In the genomic region with DNA sequence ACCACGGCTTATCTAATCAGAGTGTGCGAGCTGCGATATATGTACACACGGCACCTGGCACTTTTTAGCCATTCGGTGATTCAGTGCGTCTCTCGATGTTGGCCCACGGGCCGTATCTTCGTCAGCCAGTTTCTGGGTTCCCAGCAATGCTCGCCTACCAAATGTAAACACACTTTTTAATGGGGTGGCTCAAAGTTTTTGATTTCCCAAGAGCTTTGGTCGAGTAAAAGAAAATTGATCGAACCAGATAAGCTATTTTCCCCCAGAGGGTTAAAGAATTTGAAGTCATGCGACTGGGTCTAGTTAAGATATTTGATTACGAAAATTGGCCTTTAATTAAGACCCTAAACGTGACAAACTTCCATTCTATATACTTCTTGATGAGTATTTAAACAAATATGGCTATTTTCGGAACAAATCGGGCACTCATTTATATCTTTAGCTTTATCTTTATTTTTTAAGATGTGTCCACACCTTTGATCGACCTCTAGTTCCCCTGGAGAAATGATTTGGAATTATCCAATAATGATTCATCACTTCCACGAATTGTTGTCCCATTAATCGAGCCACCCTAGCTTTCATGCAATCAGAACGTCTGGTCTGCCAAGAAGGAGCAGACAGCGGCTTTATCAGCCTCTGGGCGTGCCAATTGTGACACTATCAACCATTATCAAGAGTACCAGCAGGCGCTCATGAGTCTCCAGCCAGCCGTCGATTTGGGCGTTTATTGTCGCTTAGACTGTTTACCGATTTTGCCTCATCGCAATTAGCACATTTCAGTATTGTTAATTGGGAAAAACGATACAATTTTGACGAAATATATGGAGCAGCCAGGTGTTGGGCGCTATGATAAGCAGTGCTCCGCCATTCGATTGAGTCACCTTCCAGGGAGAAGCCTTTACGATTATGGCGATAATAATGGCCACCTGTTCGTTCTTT, we compare ENCODE assay signal across 5 fruit fly cellular contexts.
TF ChIP-seq lines count a peak whose summit lies in the region.

No protein-coding gene starts in this region.

- no peak for TF ChIP-seq CTCF in whole organism, embryonic (GFP tag; optimal IDR thresholded peaks at IDR 0.05; lab: Kevin White, UChicago)

TF ChIP-seq in whole organism, adult, 20 proteins besides CTCF, POLR2A, EP300 and RAD21 (continues in another document):
- TF ChIP-seq kay (GFP tag; lab: Kevin White, UChicago; ENCODE audit: borderline replicate concordance) (peak; percentile 95), cic (GFP tag; optimal IDR thresholded peaks at IDR 0.05; lab: Kevin White, UChicago) (no peak), cnc (optimal IDR thresholded peaks at IDR 0.05; lab: Kevin White, UChicago) (no peak), CG33017 (tag; optimal IDR thresholded peaks at IDR 0.05; lab: Kevin White, UChicago) (no peak), Crg-1 (GFP tag; optimal IDR thresholded peaks at IDR 0.05; lab: Kevin White, UChicago) (no peak), bab1 (GFP tag; optimal IDR thresholded peaks at IDR 0.05; lab: Kevin White, UChicago) (no peak), Clk (GFP tag; optimal IDR thresholded peaks at IDR 0.05; lab: Kevin White, UChicago) (no peak), Mnt (GFP tag; optimal IDR thresholded peaks at IDR 0.05; lab: Kevin White, UChicago) (peak; percentile 34), pad (GFP tag; optimal IDR thresholded peaks at IDR 0.05; lab: Kevin White, UChicago) (peak; percentile 41), toe (GFP tag; optimal IDR thresholded peaks at IDR 0.05; lab: Kevin White, UChicago) (no peak), CG5204 (GFP tag; optimal IDR thresholded peaks at IDR 0.05; lab: Kevin White, UChicago) (no peak), CG12768 (GFP tag; optimal IDR thresholded peaks at IDR 0.05; lab: Kevin White, UChicago) (peak; percentile 40), CG1620 (GFP tag; optimal IDR thresholded peaks at IDR 0.05; lab: Kevin White, UChicago) (no peak), CG14711 (tag; optimal IDR thresholded peaks at IDR 0.05; lab: Kevin White, UChicago) (peak; percentile 8), ovo (GFP tag; optimal IDR thresholded peaks at IDR 0.05; lab: Kevin White, UChicago) (no peak), CG7101 (tag; optimal IDR thresholded peaks at IDR 0.05; lab: Kevin White, UChicago) (peak; percentile 42)

TF ChIP-seq in whole organism, embryonic, 481 proteins besides CTCF, POLR2A, EP300 and RAD21 (continues in another document):
- peak; percentile 36 for TF ChIP-seq CG7786 (GFP tag; optimal IDR thresholded peaks at IDR 0.05; lab: Kevin White, UChicago)
- peak; percentile 33 for TF ChIP-seq CG13775 (GFP tag; optimal IDR thresholded peaks at IDR 0.05; lab: Kevin White, UChicago)
- TF ChIP-seq HLH54F (GFP tag; optimal IDR thresholded peaks at IDR 0.05; lab: Kevin White, UChicago), result peak; percentile 45
- TF ChIP-seq zfh2 (GFP tag; optimal IDR thresholded peaks at IDR 0.05; lab: Kevin White, UChicago), result peak; percentile 10
- TF ChIP-seq sd (tag; optimal IDR thresholded peaks at IDR 0.05; lab: Kevin White, UChicago), result peak; percentile 72
- TF ChIP-seq CG3281 (GFP tag; optimal IDR thresholded peaks at IDR 0.05; lab: Kevin White, UChicago), result peak; percentile 72
- TF ChIP-seq sens (GFP tag; lab: Kevin White, UChicago), result peak; percentile 46
- peak; percentile 99 for TF ChIP-seq exex (tag; optimal IDR thresholded peaks at IDR 0.05; lab: Kevin White, UChicago)
- no peak for TF ChIP-seq CG5180 (GFP tag; optimal IDR thresholded peaks at IDR 0.05; lab: Kevin White, UChicago)
- TF ChIP-seq phol (tag; optimal IDR thresholded peaks at IDR 0.05; lab: Kevin White, UChicago), result peak; percentile 23
- peak; percentile 63 for TF ChIP-seq grn (GFP tag; optimal IDR thresholded peaks at IDR 0.05; lab: Kevin White, UChicago)
- peak; percentile 80 for TF ChIP-seq corto (GFP tag; optimal IDR thresholded peaks at IDR 0.05; lab: Kevin White, UChicago)
- peak in 1 of 2 experiments; percentile 45 for TF ChIP-seq dpn (GFP tag; optimal IDR thresholded peaks at IDR 0.05; lab: Kevin White, UChicago)
- TF ChIP-seq pan (optimal IDR thresholded peaks at IDR 0.05; lab: Kevin White, UChicago), result no peak
- TF ChIP-seq pan (GFP tag; optimal IDR thresholded peaks at IDR 0.05 in 1 of 2, IDR thresholded peaks at IDR 0.05 in 1 of 2), result peak in 1 of 2 experiments; percentile 9
- peak; percentile 50 for TF ChIP-seq MTF-1 (GFP tag; optimal IDR thresholded peaks at IDR 0.05; lab: Kevin White, UChicago; ENCODE audit: borderline replicate concordance)

TF ChIP-seq in whole organism, prepupa, 60 proteins besides CTCF, POLR2A, EP300 and RAD21 (continues in another document):
- TF ChIP-seq CG3032 (tag; optimal IDR thresholded peaks at IDR 0.05; lab: Kevin White, UChicago), result peak; percentile 37
- 0 out of 3 replicates have a peak, but pooled peaks have one; percentile 31 for TF ChIP-seq CG8119 (GFP tag; IDR thresholded peaks at IDR 0.05; lab: Robert Waterston, UW)
- TF ChIP-seq CG4318 (GFP tag; optimal IDR thresholded peaks at IDR 0.05; lab: Kevin White, UChicago), result no peak
- peak; percentile 64 for TF ChIP-seq Sox14 (GFP tag; optimal IDR thresholded peaks at IDR 0.05; lab: Kevin White, UChicago)
- TF ChIP-seq Gug (GFP tag; IDR thresholded peaks at IDR 0.05; lab: Robert Waterston, UW), result no peak
- TF ChIP-seq Lpt (GFP tag; optimal IDR thresholded peaks at IDR 0.05; lab: Kevin White, UChicago), result no peak
- peak; percentile 52 for TF ChIP-seq CG31627 (GFP tag; optimal IDR thresholded peaks at IDR 0.05; lab: Kevin White, UChicago)
- TF ChIP-seq cyc (GFP tag; optimal IDR thresholded peaks at IDR 0.05; lab: Kevin White, UChicago), result peak; percentile 38
- TF ChIP-seq Eip93F (GFP tag; optimal IDR thresholded peaks at IDR 0.05; lab: Kevin White, UChicago), result peak; percentile 46
- TF ChIP-seq esn (GFP tag; optimal IDR thresholded peaks at IDR 0.05; lab: Kevin White, UChicago), result peak; percentile 81
- peak; percentile 44 for TF ChIP-seq Sox15 (GFP tag; optimal IDR thresholded peaks at IDR 0.05; lab: Kevin White, UChicago)
- TF ChIP-seq CG6792 (GFP tag; optimal IDR thresholded peaks at IDR 0.05; lab: Kevin White, UChicago), result peak; percentile 62
- no peak for TF ChIP-seq topi (GFP tag; optimal IDR thresholded peaks at IDR 0.05; lab: Kevin White, UChicago)
- peak; percentile 32 for TF ChIP-seq Blimp-1 (GFP tag; optimal IDR thresholded peaks at IDR 0.05; lab: Kevin White, UChicago)
- TF ChIP-seq lz (GFP tag; optimal IDR thresholded peaks at IDR 0.05; lab: Kevin White, UChicago), result peak; percentile 65
- TF ChIP-seq Hr38 (GFP tag; optimal IDR thresholded peaks at IDR 0.05; lab: Kevin White, UChicago), result no peak
- peak; percentile 69 for TF ChIP-seq vri (GFP tag; optimal IDR thresholded peaks at IDR 0.05; lab: Kevin White, UChicago)

TF ChIP-seq in whole organism, pupa, 21 proteins besides CTCF, POLR2A, EP300 and RAD21:
- TF ChIP-seq CG4496 (GFP tag; IDR thresholded peaks at IDR 0.05; lab: Robert Waterston, UW) (no peak), CG34367 (tag; optimal IDR thresholded peaks at IDR 0.05; lab: Kevin White, UChicago) (no peak), CG17806 (tag; optimal IDR thresholded peaks at IDR 0.05; lab: Kevin White, UChicago) (peak; percentile 18), CG15710 (tag; optimal IDR thresholded peaks at IDR 0.05; lab: Kevin White, UChicago) (peak; percentile 36), CG9948 (tag; optimal IDR thresholded peaks at IDR 0.05; lab: Kevin White, UChicago) (peak; percentile 25), CG13204 (GFP tag; optimal IDR thresholded peaks at IDR 0.05; lab: Kevin White, UChicago) (no peak), CG32121 (GFP tag; IDR thresholded peaks at IDR 0.05; lab: Robert Waterston, UW) (0 out of 2 replicates have a peak, but pooled peaks have one; percentile 28), Snoo (tag; optimal IDR thresholded peaks at IDR 0.05; lab: Kevin White, UChicago) (peak; percentile 55), fd96Ca (GFP tag; IDR thresholded peaks at IDR 0.05; lab: Robert Waterston, UW) (0 out of 3 replicates have a peak, but pooled peaks have one; percentile 35)

TF ChIP-seq in whole organism, wandering third instar larva, 38 proteins besides CTCF, POLR2A, EP300 and RAD21:
- TF ChIP-seq dmrt93B (GFP tag; optimal IDR thresholded peaks at IDR 0.05; lab: Kevin White, UChicago) (no peak), rgr (GFP tag; optimal IDR thresholded peaks at IDR 0.05; lab: Kevin White, UChicago) (peak; percentile 69), CG9705 (GFP tag; optimal IDR thresholded peaks at IDR 0.05; lab: Kevin White, UChicago) (peak; percentile 2), foxo (GFP tag; optimal IDR thresholded peaks at IDR 0.05; lab: Kevin White, UChicago) (peak; percentile 72 to 81), psq (GFP tag; optimal IDR thresholded peaks at IDR 0.05; lab: Kevin White, UChicago) (peak; percentile 60), ey (GFP tag; optimal IDR thresholded peaks at IDR 0.05; lab: Kevin White, UChicago) (peak; percentile 72), Sp1 (GFP tag; optimal IDR thresholded peaks at IDR 0.05; lab: Kevin White, UChicago) (peak; percentile 79), CG32264 (GFP tag; optimal IDR thresholded peaks at IDR 0.05; lab: Kevin White, UChicago) (peak; percentile 79), Jra (GFP tag; optimal IDR thresholded peaks at IDR 0.05; lab: Kevin White, UChicago) (peak; percentile 50), usp (GFP tag; optimal IDR thresholded peaks at IDR 0.05; lab: Kevin White, UChicago) (no peak), Dif (GFP tag; optimal IDR thresholded peaks at IDR 0.05; lab: Kevin White, UChicago; ENCODE audit: partially characterized antibody) (peak; percentile 45), Hr83 (GFP tag; optimal IDR thresholded peaks at IDR 0.05; lab: Kevin White, UChicago; ENCODE audit: poor library complexity, severe bottlenecking) (peak; percentile 8), Vsx2 (GFP tag; optimal IDR thresholded peaks at IDR 0.05; lab: Kevin White, UChicago; ENCODE audit: partially characterized antibody) (no peak), HLH106 (tag; optimal IDR thresholded peaks at IDR 0.05; lab: Kevin White, UChicago) (no peak), brk (GFP tag; optimal IDR thresholded peaks at IDR 0.05; lab: Kevin White, UChicago) (no peak), Rel (GFP tag; optimal IDR thresholded peaks at IDR 0.05; lab: Kevin White, UChicago) (no peak), Rel (tag; optimal IDR thresholded peaks at IDR 0.05; lab: Kevin White, UChicago) (peak; percentile 13), dsf (GFP tag; optimal IDR thresholded peaks at IDR 0.05; lab: Kevin White, UChicago; ENCODE audit: borderline replicate concordance) (no peak), CrebA (GFP tag; optimal IDR thresholded peaks at IDR 0.05; lab: Kevin White, UChicago; ENCODE audit: borderline replicate concordance) (no peak), Mio (GFP tag; optimal IDR thresholded peaks at IDR 0.05; lab: Kevin White, UChicago) (peak; percentile 39), lola (GFP tag; optimal IDR thresholded peaks at IDR 0.05; lab: Kevin White, UChicago) (no peak), h (GFP tag; optimal IDR thresholded peaks at IDR 0.05; lab: Kevin White, UChicago) (peak; percentile 77), OdsH (GFP tag; optimal IDR thresholded peaks at IDR 0.05; lab: Kevin White, UChicago) (peak; percentile 71)
